Fruit fly (Drosophila melanogaster) whole organism, adult: Measurements from ENCODE around the gene fusl.

ENCODE experiments used
- CG11617 ChIP-seq: fragments of 200-800 bp; sonication (Bioruptor generic); optimal IDR thresholded peaks from 2 replicates; lab custom pipeline; 2017; ENCODE audit warnings: mild to moderate bottlenecking, missing biosample characterization, missing genetic modification reagents, missing genetic modification characterization
- CG12768 ChIP-seq: fragments of 200-800 bp; sonication (Bioruptor generic); optimal IDR thresholded peaks from 2 replicates; lab custom pipeline; 2017; ENCODE audit warnings: missing biosample characterization, missing genetic modification characterization, mild to moderate bottlenecking, moderate library complexity, missing genetic modification reagents
- CG14711 ChIP-seq: fragments of 200-800 bp; sonication (Bioruptor generic); optimal IDR thresholded peaks from 2 replicates; lab custom pipeline; 2018; ENCODE audit warnings: missing biosample characterization, mild to moderate bottlenecking, missing genetic modification characterization, moderate library complexity
- CG1620 ChIP-seq: fragments of 200-800 bp; sonication (Bioruptor generic); optimal IDR thresholded peaks from 2 replicates; lab custom pipeline; 2016; ENCODE audit warnings: missing biosample characterization, missing genetic modification characterization
- CG33017 ChIP-seq: fragments of 200-800 bp; sonication (Bioruptor generic); optimal IDR thresholded peaks from 2 replicates; lab custom pipeline; 2018; ENCODE audit warnings: missing biosample characterization, mild to moderate bottlenecking, missing genetic modification characterization, moderate library complexity
- CG5204 ChIP-seq: fragments of 200-800 bp; sonication (Bioruptor generic); optimal IDR thresholded peaks from 2 replicates; lab custom pipeline; 2016; ENCODE audit warnings: missing biosample characterization, missing genetic modification characterization
- CG7045 ChIP-seq: fragments of 200-800 bp; sonication (Bioruptor generic); optimal IDR thresholded peaks from 2 replicates; lab custom pipeline; 2017; ENCODE audit warnings: missing biosample characterization, mild to moderate bottlenecking, missing genetic modification characterization
- CG7101 ChIP-seq: fragments of 200-800 bp; sonication (Bioruptor generic); optimal IDR thresholded peaks from 2 replicates; lab custom pipeline; 2018; ENCODE audit warnings: missing biosample characterization, mild to moderate bottlenecking, missing genetic modification characterization, moderate library complexity
- Clk ChIP-seq: fragments of 200-800 bp; sonication (Bioruptor generic); optimal IDR thresholded peaks from 2 replicates; lab custom pipeline; 2017; ENCODE audit warnings: missing biosample characterization, missing genetic modification characterization
- Crg-1 ChIP-seq: fragments of 200-800 bp; sonication (Bioruptor generic); optimal IDR thresholded peaks from 2 replicates; lab custom pipeline; 2016; ENCODE audit warnings: missing biosample characterization, missing genetic modification characterization
- Hr96 ChIP-seq: fragments of 200-800 bp; sonication (Bioruptor generic); optimal IDR thresholded peaks from 2 replicates; lab custom pipeline; 2016; ENCODE audit warnings: missing biosample characterization, missing genetic modification characterization
- Mnt ChIP-seq: fragments of 200-800 bp; sonication (Bioruptor generic); optimal IDR thresholded peaks from 2 replicates; lab custom pipeline; 2016; ENCODE audit warnings: missing biosample characterization, mild to moderate bottlenecking, missing genetic modification characterization
- bab1 ChIP-seq: fragments of 200-800 bp; sonication (Bioruptor generic); optimal IDR thresholded peaks from 3 replicates; lab custom pipeline; 2019; ENCODE audit warnings: missing biosample characterization, mild to moderate bottlenecking, missing genetic modification characterization, moderate library complexity
- cic ChIP-seq: fragments of 200-800 bp; sonication (Bioruptor generic); optimal IDR thresholded peaks from 2 replicates; lab custom pipeline; 2017; ENCODE audit warnings: missing biosample characterization, mild to moderate bottlenecking, missing genetic modification characterization, moderate library complexity
- cnc ChIP-seq, 2 experiments: fragments of >200 bp; optimal IDR thresholded peaks; 2 replicates each; lab custom pipeline; 2017
- kay ChIP-seq: fragments of 200-800 bp; sonication (Bioruptor generic); peaks from one replicate; lab custom pipeline; 2016; ENCODE audit warnings: missing biosample characterization, missing genetic modification characterization, borderline replicate concordance
- ovo ChIP-seq: fragments of 200-800 bp; sonication (Bioruptor generic); optimal IDR thresholded peaks from 2 replicates; lab custom pipeline; 2016; ENCODE audit warnings: missing biosample characterization, missing genetic modification characterization
- pad ChIP-seq: fragments of 200-800 bp; sonication (Bioruptor generic); optimal IDR thresholded peaks from 3 replicates; lab custom pipeline; 2017; ENCODE audit warnings: missing biosample characterization, missing genetic modification characterization, mild to moderate bottlenecking, moderate library complexity, missing genetic modification reagents
- tj ChIP-seq: fragments of 200-800 bp; sonication (Bioruptor generic); optimal IDR thresholded peaks from 3 replicates; lab custom pipeline; 2017; ENCODE audit warnings: missing biosample characterization, mild to moderate bottlenecking, missing genetic modification characterization, moderate library complexity
- toe ChIP-seq: fragments of 200-800 bp; sonication (Bioruptor generic); optimal IDR thresholded peaks from 2 replicates; lab custom pipeline; 2016; ENCODE audit warnings: missing biosample characterization, missing genetic modification characterization

The fusl gene

DNA sequence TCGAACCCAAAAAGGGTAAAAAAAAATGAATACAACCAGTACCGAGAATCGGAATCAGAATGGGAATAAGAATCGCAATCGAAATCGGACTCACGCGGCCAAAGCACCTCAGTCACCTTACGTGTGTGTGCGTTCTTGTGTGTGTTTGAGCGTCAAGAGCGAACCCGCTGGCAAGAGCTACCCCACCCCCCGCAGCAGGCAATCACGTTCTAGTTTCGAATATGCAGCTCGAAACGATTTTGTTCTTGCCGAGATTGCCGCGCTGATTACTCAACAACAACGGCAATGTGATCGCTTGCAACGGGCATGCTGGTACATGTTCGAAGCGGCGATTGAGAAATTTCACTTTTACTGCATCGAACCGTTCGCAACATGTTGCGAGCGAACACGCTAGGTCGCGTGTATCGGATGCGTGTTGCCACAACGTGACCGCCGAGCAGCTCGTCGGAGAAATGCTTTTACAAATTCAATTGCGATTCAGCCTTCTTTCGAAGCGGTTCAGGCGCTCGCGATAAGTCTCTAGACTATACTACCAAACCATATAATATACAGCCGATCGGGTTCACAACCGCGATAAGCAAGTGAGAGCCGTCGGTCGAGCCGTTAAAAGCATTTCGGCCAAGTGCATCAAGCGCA lies 32.5 kb downstream of the fusl start:
- peak; percentile 4 for TF ChIP-seq bab1
- TF ChIP-seq Clk (GFP tag; lab: Kevin White, UChicago), result peak; percentile 91
- TF ChIP-seq Hr96 (GFP tag; lab: Kevin White, UChicago), result peak; percentile 22
- TF ChIP-seq CG12768 (GFP tag; lab: Kevin White, UChicago), result peak; percentile 91
- TF ChIP-seq CG7101 (tag; lab: Kevin White, UChicago), result no peak
- no peak for TF ChIP-seq CG11617 (GFP tag; lab: Kevin White, UChicago)
- TF ChIP-seq pad, result peak; percentile 29
- peak; percentile 56 for TF ChIP-seq ovo (GFP tag; lab: Kevin White, UChicago)
- no peak for TF ChIP-seq CG14711 (tag; lab: Kevin White, UChicago)
- peak; percentile 63 for TF ChIP-seq toe (GFP tag; lab: Kevin White, UChicago)
- TF ChIP-seq kay (GFP tag; lab: Kevin White, UChicago), result peak; percentile 98
- TF ChIP-seq cic (GFP tag; lab: Kevin White, UChicago), result peak; percentile 99
- peak; percentile 91 for TF ChIP-seq Mnt (GFP tag; lab: Kevin White, UChicago)
- peak; percentile 93 for TF ChIP-seq tj

DNA sequence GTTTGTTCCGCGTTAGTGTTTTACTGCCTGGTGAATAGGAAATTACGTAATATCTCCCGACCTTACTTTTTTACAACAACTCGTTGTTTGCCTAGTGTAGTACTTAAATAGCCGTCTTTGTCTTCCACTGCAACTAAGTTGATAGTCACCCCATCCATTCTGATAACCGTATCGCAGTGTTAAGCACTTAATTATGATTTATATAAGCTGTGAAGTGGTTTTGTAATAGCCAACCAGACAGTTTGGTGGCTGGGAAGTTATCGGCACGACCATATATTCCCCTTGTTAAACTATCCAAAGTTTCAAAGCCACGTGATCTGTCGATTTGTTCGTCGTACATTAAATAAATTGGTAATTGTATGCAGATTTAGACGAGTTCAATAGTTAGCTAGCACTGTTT lies 33.5 kb downstream of the fusl start:
- TF ChIP-seq kay (GFP tag; lab: Kevin White, UChicago) (peak; percentile 92), Clk (GFP tag; lab: Kevin White, UChicago) (no peak), Mnt (GFP tag; lab: Kevin White, UChicago) (peak; percentile 15), pad (no peak), CG33017 (tag; lab: Kevin White, UChicago) (peak; percentile 11), toe (GFP tag; lab: Kevin White, UChicago) (no peak), CG1620 (GFP tag; lab: Kevin White, UChicago) (no peak), CG12768 (GFP tag; lab: Kevin White, UChicago) (peak; percentile 24), cnc (optimal IDR thresholded peaks at IDR 0.05; lab: Kevin White, UChicago) (no peak), ovo (GFP tag; lab: Kevin White, UChicago) (peak; percentile 11), cic (GFP tag; lab: Kevin White, UChicago) (peak; percentile 67), tj (no peak), bab1 (no peak), Crg-1 (GFP tag; lab: Kevin White, UChicago) (peak; percentile 32), CG7045 (GFP tag; lab: Kevin White, UChicago) (peak; percentile 24), CG11617 (GFP tag; lab: Kevin White, UChicago) (no peak), CG7101 (tag; lab: Kevin White, UChicago) (peak; percentile 47), Hr96 (GFP tag; lab: Kevin White, UChicago) (peak; percentile 37), CG5204 (GFP tag; lab: Kevin White, UChicago) (no peak), CG14711 (tag; lab: Kevin White, UChicago) (peak; percentile 30)

dm6 chr2L:5303044-5303904 lies 34.6 kb downstream of the fusl start:
- TF ChIP-seq CG12768 (GFP tag; lab: Kevin White, UChicago), result peak; percentile 68
- peak; percentile 60 for TF ChIP-seq Hr96 (GFP tag; lab: Kevin White, UChicago)
- peak; percentile 95 for TF ChIP-seq kay (GFP tag; lab: Kevin White, UChicago)
- TF ChIP-seq Clk (GFP tag; lab: Kevin White, UChicago), result peak; percentile 91
- TF ChIP-seq Mnt (GFP tag; lab: Kevin White, UChicago), result peak; percentile 80
- TF ChIP-seq CG11617 (GFP tag; lab: Kevin White, UChicago), result peak; percentile 77
- peak; percentile 93 for TF ChIP-seq cic (GFP tag; lab: Kevin White, UChicago)
- TF ChIP-seq CG1620 (GFP tag; lab: Kevin White, UChicago), result no peak
- TF ChIP-seq CG5204 (GFP tag; lab: Kevin White, UChicago), result peak; percentile 78
- TF ChIP-seq pad, result peak; percentile 69
- peak; percentile 72 for TF ChIP-seq CG7101 (tag; lab: Kevin White, UChicago)
- TF ChIP-seq toe (GFP tag; lab: Kevin White, UChicago), result peak; percentile 79
- peak; percentile 83 for TF ChIP-seq CG14711 (tag; lab: Kevin White, UChicago)
- TF ChIP-seq CG33017 (tag; lab: Kevin White, UChicago), result peak; percentile 60
- peak in 1 of 2 experiments; percentile 46 for TF ChIP-seq cnc (optimal IDR thresholded peaks at IDR 0.05; lab: Kevin White, UChicago)
- peak; percentile 22 for TF ChIP-seq ovo (GFP tag; lab: Kevin White, UChicago)
- TF ChIP-seq Crg-1 (GFP tag; lab: Kevin White, UChicago), result peak; percentile 17
- peak; percentile 75 for TF ChIP-seq CG7045 (GFP tag; lab: Kevin White, UChicago)
- peak; percentile 100 for TF ChIP-seq tj
- peak; percentile 51 for TF ChIP-seq bab1

DNA sequence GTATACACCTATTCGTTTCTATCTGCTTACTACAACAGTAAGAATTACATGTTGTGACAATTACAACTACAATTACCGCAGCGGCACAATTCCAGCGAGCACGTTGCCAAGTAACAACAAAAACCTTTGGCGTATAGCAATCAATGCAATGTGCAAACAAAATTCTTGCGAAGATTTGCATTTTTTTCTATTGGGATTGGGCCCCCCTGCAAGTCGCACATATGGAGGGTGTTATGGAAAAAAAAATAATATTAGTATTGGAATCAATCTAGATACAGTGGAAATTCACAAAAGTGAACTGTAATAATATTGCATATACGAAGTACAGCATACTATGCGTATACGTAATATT lies 35.2 kb downstream of the fusl start:
- no peak for TF ChIP-seq pad
- TF ChIP-seq kay (GFP tag; lab: Kevin White, UChicago), result peak; percentile 98
- peak; percentile 3 for TF ChIP-seq ovo (GFP tag; lab: Kevin White, UChicago)
- peak; percentile 25 for TF ChIP-seq Mnt (GFP tag; lab: Kevin White, UChicago)
- TF ChIP-seq CG33017 (tag; lab: Kevin White, UChicago), result no peak

DNA sequence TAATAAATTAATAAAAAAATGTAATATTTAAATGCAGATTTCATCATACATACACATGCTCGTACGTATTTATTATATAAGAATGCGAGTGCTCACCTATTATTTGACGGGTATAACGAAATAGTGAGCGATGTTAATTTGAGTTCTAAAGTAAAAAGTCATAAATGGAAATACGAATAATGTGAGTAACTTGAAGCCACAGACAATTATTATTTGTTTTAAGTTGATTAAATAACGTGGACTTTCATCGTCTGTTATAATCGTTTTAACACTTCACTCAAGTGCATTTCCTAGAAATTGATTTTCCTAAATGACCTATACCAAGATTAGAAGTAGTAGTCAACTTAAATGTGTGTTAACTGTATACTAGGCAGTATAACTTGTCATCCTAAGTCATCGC lies 35.6 kb downstream of the fusl start:
- TF ChIP-seq bab1 (peak; percentile 38), Clk (GFP tag; lab: Kevin White, UChicago) (no peak), CG5204 (GFP tag; lab: Kevin White, UChicago) (peak; percentile 77), tj (no peak), cnc (optimal IDR thresholded peaks at IDR 0.05; lab: Kevin White, UChicago) (peak in 1 of 2 experiments; percentile 21), CG7045 (GFP tag; lab: Kevin White, UChicago) (peak; percentile 66), cic (GFP tag; lab: Kevin White, UChicago) (no peak), ovo (GFP tag; lab: Kevin White, UChicago) (peak; percentile 61), CG11617 (GFP tag; lab: Kevin White, UChicago) (peak; percentile 29), CG14711 (tag; lab: Kevin White, UChicago) (peak; percentile 65), CG1620 (GFP tag; lab: Kevin White, UChicago) (peak; percentile 1), Mnt (GFP tag; lab: Kevin White, UChicago) (no peak), Crg-1 (GFP tag; lab: Kevin White, UChicago) (peak; percentile 8), CG33017 (tag; lab: Kevin White, UChicago) (peak; percentile 67), kay (GFP tag; lab: Kevin White, UChicago) (no peak), CG12768 (GFP tag; lab: Kevin White, UChicago) (peak; percentile 58), pad (no peak), CG7101 (tag; lab: Kevin White, UChicago) (peak; percentile 71), toe (GFP tag; lab: Kevin White, UChicago) (peak; percentile 46), Hr96 (GFP tag; lab: Kevin White, UChicago) (peak; percentile 57)
